Worm (Caenorhabditis elegans) whole organism, L4/young adult: ENCODE measurements around the gene dmsr-5.
A peak's percentile ranks its signal among the peaks of the same experiment; 100 is the strongest.

Experiments
- W03F9.2 ChIP-seq: fragments of 150-350 bp; optimal IDR thresholded peaks from 2 replicates; lab custom pipeline; 2014; ENCODE audit warnings: missing biosample characterization, missing genetic modification characterization
- dao-5 ChIP-seq: sonication (generic microtip); optimal IDR thresholded peaks from 2 replicates; lab custom pipeline; 2016; ENCODE audit warnings: missing genotype, missing genetic modification characterization, moderate library complexity, missing compliant biosample characterization

DNA sequence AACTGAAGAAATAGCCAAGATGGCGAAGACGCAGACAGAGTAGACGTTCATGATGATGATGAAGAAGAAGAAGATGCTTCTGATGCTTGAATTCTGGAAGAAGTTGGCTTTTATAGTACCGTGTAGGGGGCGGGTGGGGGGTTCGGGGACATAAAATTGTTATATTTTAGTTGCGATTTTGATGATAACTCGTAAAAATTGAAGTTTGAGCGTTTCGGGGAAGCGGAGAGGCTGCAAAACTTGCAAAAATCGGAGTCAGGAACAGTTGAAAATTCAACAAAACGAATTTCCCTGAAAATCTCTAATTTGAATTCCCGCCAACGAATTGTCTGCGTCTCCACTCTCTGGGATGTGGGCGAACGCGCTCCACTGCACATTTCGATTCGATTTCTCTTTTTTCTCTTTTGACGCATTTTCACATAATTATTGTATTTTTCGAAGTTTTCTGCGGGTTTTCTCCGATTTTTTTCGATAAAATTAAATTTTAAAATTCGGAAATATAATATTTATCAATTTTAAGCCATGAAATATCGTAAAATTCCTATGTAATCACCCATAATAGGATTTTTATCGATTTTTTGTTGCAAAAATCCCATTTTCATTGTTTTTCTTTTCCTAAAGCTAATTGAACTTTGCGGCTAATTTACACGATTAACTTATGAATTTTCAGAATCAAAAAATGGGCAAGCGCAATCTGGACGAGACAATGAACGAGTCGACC lies 12.7 kb upstream of the dmsr-5 start, which contains the start of the genes fipr-17 and Y48A6B.3:
- TF ChIP-seq dao-5 (tag; lab: Kevin White, UChicago) (no peak), W03F9.2 (tag; lab: Kevin White, UChicago) (peak; percentile 76)
